Worm (Caenorhabditis elegans) whole organism, midembryonic: ENCODE measurements around the gene nlp-20.

ENCODE experiments used
- tab-1 ChIP-seq: fragments of 200-800 bp; sonication (Bioruptor generic); IDR thresholded peaks from 2 replicates; pipeline ENCODE4 v1.3.6; 2022; ENCODE audit warnings: missing genetic modification characterization, missing compliant biosample characterization
- ztf-29 ChIP-seq: fragments of 200-800 bp; sonication (Bioruptor generic); IDR thresholded peaks from 2 replicates; pipeline ENCODE4 v1.3.6; 2022; ENCODE audit warnings: missing genetic modification reagents, missing genetic modification characterization, missing compliant biosample characterization

DNA sequence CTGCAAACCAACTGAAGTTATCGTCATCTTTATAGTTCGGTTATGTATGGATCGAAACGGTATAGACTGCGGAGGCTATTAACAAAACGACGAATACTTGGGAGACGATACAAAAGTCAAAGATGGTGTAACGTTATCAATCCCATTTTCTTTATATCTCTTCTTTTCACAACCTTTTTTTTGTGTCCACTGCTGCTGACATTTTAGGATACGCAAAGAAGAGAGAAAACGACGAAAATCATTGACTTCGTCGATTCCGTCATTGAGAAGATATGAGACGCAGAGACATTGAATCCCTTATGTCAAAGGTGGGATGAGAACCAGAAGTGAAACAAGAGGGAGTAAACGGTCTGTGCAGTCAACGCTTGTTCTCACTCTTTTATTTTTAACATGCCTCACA, 8.2 kb upstream of the nlp-20 start, which contains the start of gene cima-1:
- TF ChIP-seq ztf-29 (no peak), tab-1 (GFP tag; lab: Robert Waterston, UW) (no peak)
